Worm (Caenorhabditis elegans) whole organism, young adult: ENCODE measurements around the gene ccch-1.

Experiments
- C06A6.2 ChIP-seq: fragments of 200-800 bp; sonication (Bioruptor generic); conservative IDR thresholded peaks from 2 replicates; pipeline ENCODE4 v1.3.6; 2022; ENCODE audit warnings: missing genetic modification characterization, missing compliant biosample characterization
- ama-1 ChIP-seq, 3 experiments: fragments of 150-350 bp in 1 of 3; sonication (generic microtip) in 2 of 3; optimal IDR thresholded peaks; 2 replicates each; lab custom pipeline; 2014 to 2018; ENCODE audit warnings: missing biosample characterization in 2 of 3, missing genetic modification characterization in 2 of 3, missing genetic modification reagents in 2 of 3
- cebp-1 ChIP-seq, 2 experiments: fragments of 200-800 bp in 1 of 2; sonication (Bioruptor generic) in 1 of 2; sonication (generic microtip) in 1 of 2; IDR thresholded peaks in 1 of 2; optimal IDR thresholded peaks in 1 of 2; 2 replicates each; pipeline versions ENCODE4 v1.3.6 to Lab custom; 2017 to 2022; ENCODE audit warnings: missing compliant biosample characterization in 2 of 2, missing genetic modification characterization in 2 of 2, mild to moderate bottlenecking in 1 of 2, missing genetic modification reagents in 1 of 2, moderate library complexity in 1 of 2
- dpl-1 ChIP-seq: fragments of 150-350 bp; optimal IDR thresholded peaks from 2 replicates; lab custom pipeline; 2014; ENCODE audit warnings: missing biosample characterization, missing genetic modification reagents, missing genetic modification characterization
- lin-40 ChIP-seq: sonication (generic microtip); optimal IDR thresholded peaks from 2 replicates; lab custom pipeline; 2016; ENCODE audit warnings: missing genetic modification characterization, mild to moderate bottlenecking, missing compliant biosample characterization, missing genotype, missing genetic modification reagents
- somi-1 ChIP-seq: fragments of 200-800 bp; sonication (Bioruptor generic); optimal IDR thresholded peaks from 2 replicates; lab custom pipeline; 2018; ENCODE audit warnings: mild to moderate bottlenecking, missing genetic modification characterization, missing compliant biosample characterization

DNA sequence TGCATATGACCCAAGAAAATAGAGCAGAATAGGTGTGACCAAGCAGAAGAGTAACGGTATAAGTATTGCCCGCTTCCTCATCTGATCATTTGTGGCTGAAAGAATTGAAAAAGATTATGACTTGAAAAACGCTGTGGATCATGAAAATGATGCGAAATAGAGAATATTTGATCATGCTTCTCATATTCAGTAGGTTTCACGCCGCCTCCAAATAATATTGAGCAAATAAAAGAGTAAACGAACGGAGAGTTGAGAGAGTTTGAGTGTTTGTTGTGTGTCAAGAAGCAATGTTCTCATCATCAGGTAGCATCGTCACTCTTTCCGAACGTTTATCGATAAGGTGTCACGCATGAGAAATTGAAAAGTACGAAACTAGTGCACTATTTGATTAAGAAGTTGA lies 31.3 kb upstream of the ccch-1 start, which contains the start of gene htrl-1:
- TF ChIP-seq lin-40 (tag; lab: Kevin White, UChicago) (no peak), somi-1 (no peak), ama-1 (optimal IDR thresholded peaks at IDR 0.05; lab: Kevin White, UChicago) (no peak), ama-1 (GFP tag; optimal IDR thresholded peaks at IDR 0.05; lab: Kevin White, UChicago) (no peak), dpl-1 (GFP tag; lab: Kevin White, UChicago) (no peak), C06A6.2 (no peak), cebp-1 (GFP tag; IDR thresholded peaks at IDR 0.05; lab: Robert Waterston, UW) (no peak), cebp-1 (tag; optimal IDR thresholded peaks at IDR 0.05; lab: Kevin White, UChicago) (no peak)
